Worm (Caenorhabditis elegans) whole organism, midembryonic: ENCODE measurements around the gene nhr-21.

Experiments
- cog-1 ChIP-seq: sonication (generic microtip); optimal IDR thresholded peaks from 2 replicates; lab custom pipeline; 2016; ENCODE audit warnings: missing genetic modification characterization, missing compliant biosample characterization
- ztf-23 ChIP-seq: fragments of 200-800 bp; sonication (Bioruptor generic); IDR thresholded peaks from 2 replicates; pipeline ENCODE4 v1.3.6; 2022; ENCODE audit warnings: missing genetic modification reagents, missing genetic modification characterization, missing compliant biosample characterization
- ztf-29 ChIP-seq: fragments of 200-800 bp; sonication (Bioruptor generic); IDR thresholded peaks from 2 replicates; pipeline ENCODE4 v1.3.6; 2022; ENCODE audit warnings: missing genetic modification reagents, missing genetic modification characterization, missing compliant biosample characterization

DNA sequence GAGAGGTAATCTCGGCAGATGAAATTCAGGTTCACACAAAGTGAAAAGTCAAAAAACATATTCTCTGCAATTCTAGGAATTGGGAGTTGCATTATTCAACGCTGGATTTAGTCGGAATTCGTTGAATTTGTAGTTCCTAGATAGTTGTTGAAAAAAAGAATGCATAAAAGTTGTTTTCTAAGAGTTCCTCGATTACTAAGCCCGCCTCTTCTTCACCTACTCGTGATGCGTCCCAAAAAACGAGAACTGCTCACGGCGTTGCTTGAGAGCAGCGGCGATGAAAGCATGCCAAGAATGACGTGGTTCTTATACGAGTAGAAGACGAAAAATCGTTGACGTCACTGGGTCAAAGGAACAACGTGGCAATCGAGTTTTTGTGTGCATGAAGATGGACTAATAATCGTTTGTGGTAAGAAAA, 14.0 kb upstream of the nhr-21 start:
- TF ChIP-seq ztf-29 (GFP tag; lab: Robert Waterston, UW) (no peak), ztf-23 (GFP tag; lab: Robert Waterston, UW) (no peak), cog-1 (tag; lab: Kevin White, UChicago) (no peak)
